Fruit fly (Drosophila melanogaster) whole organism, embryonic: ENCODE results near the gene haf.

Experiments used
- Asciz ChIP-seq: fragments of 200-800 bp; sonication (Bioruptor generic); optimal IDR thresholded peaks from 2 replicates; lab custom pipeline; 2017; ENCODE audit warnings: missing biosample characterization, mild to moderate bottlenecking, missing genetic modification characterization, missing genetic modification reagents
- Bgb ChIP-seq: fragments of 200-800 bp; sonication (Bioruptor generic); IDR thresholded peaks from 2 replicates; pipeline ENCODE4 v1.3.6; 2022; ENCODE audit warnings: missing biosample characterization, missing genetic modification characterization; ENCODE audit not compliant: partially characterized antibody
- BtbVII ChIP-seq: fragments of 200-800 bp; sonication (Bioruptor generic); optimal IDR thresholded peaks from 3 replicates; lab custom pipeline; 2017; ENCODE audit warnings: missing biosample characterization, mild to moderate bottlenecking, missing genetic modification characterization
- CG11504 ChIP-seq: fragments of 200-800 bp; sonication (Bioruptor generic); optimal IDR thresholded peaks from 3 replicates; lab custom pipeline; 2019; ENCODE audit warnings: missing biosample characterization, mild to moderate bottlenecking, missing genetic modification characterization, moderate library complexity
- CG12071 ChIP-seq: fragments of 200-800 bp; sonication (Bioruptor generic); optimal IDR thresholded peaks from 3 replicates; lab custom pipeline; 2018; ENCODE audit warnings: missing biosample characterization, mild to moderate bottlenecking, missing genetic modification characterization
- CG13287 ChIP-seq: fragments of 200-800 bp; sonication (Bioruptor generic); IDR thresholded peaks from 2 replicates; pipeline ENCODE4 v1.3.6; 2022; ENCODE audit warnings: missing biosample characterization, missing genetic modification characterization; ENCODE audit not compliant: partially characterized antibody
- CG13296 ChIP-seq: fragments of 200-800 bp; sonication (Bioruptor generic); optimal IDR thresholded peaks from 3 replicates; lab custom pipeline; 2018; ENCODE audit warnings: missing biosample characterization, mild to moderate bottlenecking, missing genetic modification characterization
- CG16779 ChIP-seq: fragments of 200-800 bp; sonication (Bioruptor generic); IDR thresholded peaks from 2 replicates; pipeline ENCODE4 v1.3.6; 2022; ENCODE audit warnings: missing biosample characterization, missing genetic modification characterization
- CG18599 ChIP-seq: fragments of 200-800 bp; sonication (Bioruptor generic); optimal IDR thresholded peaks from 3 replicates; lab custom pipeline; 2017; ENCODE audit warnings: missing biosample characterization, missing genetic modification characterization, mild to moderate bottlenecking, moderate library complexity, missing genetic modification reagents
- CG18619 ChIP-seq: fragments of 200-800 bp; sonication (Bioruptor generic); optimal IDR thresholded peaks from 3 replicates; lab custom pipeline; 2017; ENCODE audit warnings: missing biosample characterization, mild to moderate bottlenecking, missing genetic modification characterization
- CG3281 ChIP-seq: fragments of 200-800 bp; sonication (Bioruptor generic); optimal IDR thresholded peaks from 3 replicates; lab custom pipeline; 2017; ENCODE audit warnings: missing biosample characterization, mild to moderate bottlenecking, missing genetic modification characterization
- CG4730 ChIP-seq: fragments of 200-800 bp; sonication (Bioruptor generic); IDR thresholded peaks from 2 replicates; pipeline ENCODE4 v1.3.6; 2022; ENCODE audit warnings: missing biosample characterization, missing genetic modification characterization
- CG7357 ChIP-seq: fragments of 200-800 bp; sonication (Bioruptor generic); IDR thresholded peaks from 3 replicates; pipeline ENCODE4 v1.3.6; 2022; ENCODE audit warnings: missing biosample characterization, missing genetic modification characterization
- CG7745 ChIP-seq: fragments of 200-800 bp; sonication (Bioruptor generic); optimal IDR thresholded peaks from 2 replicates; lab custom pipeline; 2018; ENCODE audit warnings: missing biosample characterization, mild to moderate bottlenecking, missing genetic modification characterization, moderate library complexity
- CG7839 ChIP-seq: fragments of 200-800 bp; sonication (Bioruptor generic); optimal IDR thresholded peaks from 3 replicates; lab custom pipeline; 2018; ENCODE audit warnings: missing biosample characterization, mild to moderate bottlenecking, missing genetic modification characterization, moderate library complexity
- CG9609 ChIP-seq: fragments of 200-800 bp; sonication (Bioruptor generic); optimal IDR thresholded peaks from 3 replicates; lab custom pipeline; 2016; ENCODE audit warnings: missing biosample characterization, missing genetic modification characterization
- CG9797 ChIP-seq: fragments of 200-800 bp; sonication (Bioruptor generic); optimal IDR thresholded peaks from 3 replicates; lab custom pipeline; 2018; ENCODE audit warnings: missing biosample characterization, mild to moderate bottlenecking, missing genetic modification characterization
- D19B ChIP-seq: fragments of 200-800 bp; sonication (Bioruptor generic); optimal IDR thresholded peaks from 2 replicates; lab custom pipeline; 2017; ENCODE audit warnings: missing biosample characterization, mild to moderate bottlenecking, missing genetic modification characterization
- Fer1 ChIP-seq: fragments of 200-800 bp; sonication (Bioruptor generic); optimal IDR thresholded peaks from 2 replicates; lab custom pipeline; 2017; ENCODE audit warnings: missing biosample characterization, mild to moderate bottlenecking, missing genetic modification characterization
- Fer3 ChIP-seq: fragments of 200-800 bp; sonication (Bioruptor generic); optimal IDR thresholded peaks from 2 replicates; lab custom pipeline; 2018; ENCODE audit warnings: missing biosample characterization, mild to moderate bottlenecking, missing genetic modification characterization, moderate library complexity
- HHEX ChIP-seq: fragments of 200-800 bp; sonication (Bioruptor generic); optimal IDR thresholded peaks from 3 replicates; lab custom pipeline; 2017; ENCODE audit warnings: missing biosample characterization, mild to moderate bottlenecking, missing genetic modification characterization, missing genetic modification reagents
- HLHmδ ChIP-seq: fragments of 200-800 bp; sonication (Bioruptor generic); optimal IDR thresholded peaks from 2 replicates; lab custom pipeline; 2018; ENCODE audit warnings: missing biosample characterization, mild to moderate bottlenecking, missing genetic modification characterization, moderate library complexity
- Hmr ChIP-seq: fragments of 200-800 bp; sonication (Bioruptor generic); optimal IDR thresholded peaks from 3 replicates; lab custom pipeline; 2017; ENCODE audit warnings: mild to moderate bottlenecking, missing biosample characterization, missing genetic modification reagents, missing genetic modification characterization
- Hmx ChIP-seq: fragments of 200-800 bp; sonication (Bioruptor generic); optimal IDR thresholded peaks from 2 replicates; lab custom pipeline; 2016; ENCODE audit warnings: missing biosample characterization, missing genetic modification characterization
- Hsf ChIP-seq: fragments of 200-800 bp; sonication (Bioruptor generic); optimal IDR thresholded peaks from 3 replicates; lab custom pipeline; 2016; ENCODE audit warnings: missing biosample characterization, missing genetic modification characterization
- Lpt ChIP-seq: fragments of >200 bp; optimal IDR thresholded peaks from 2 replicates; lab custom pipeline; 2018; ENCODE audit warnings: missing biosample characterization, missing genetic modification characterization
- Med ChIP-seq: fragments of 200-800 bp; sonication (Bioruptor generic); peaks from one replicate; lab custom pipeline; 2016; ENCODE audit warnings: missing biosample characterization, missing genetic modification characterization, mild to moderate bottlenecking, inconsistent platforms, moderate library complexity
- PHDP ChIP-seq: fragments of 200-800 bp; sonication (Bioruptor generic); optimal IDR thresholded peaks from 3 replicates; lab custom pipeline; 2018; ENCODE audit warnings: missing biosample characterization, mild to moderate bottlenecking, missing genetic modification characterization, moderate library complexity
- Sox102F ChIP-seq: fragments of 200-800 bp; sonication (Bioruptor generic); optimal IDR thresholded peaks from 2 replicates; lab custom pipeline; 2018; ENCODE audit warnings: missing biosample characterization, mild to moderate bottlenecking, missing genetic modification characterization, moderate library complexity
- Trl ChIP-seq, 3 experiments: fragments of >200 bp in 2 of 3; fragments of 200-800 bp in 1 of 3; sonication (Bioruptor generic) in 1 of 3; optimal IDR thresholded peaks; 2 replicates in 1 of 3; 3 replicates in 2 of 3; lab custom pipeline; 2016 to 2017; ENCODE audit warnings: missing biosample characterization in 1 of 3, missing genetic modification characterization in 1 of 3
- abd-A ChIP-seq: fragments of 200-800 bp; sonication (Bioruptor generic); optimal IDR thresholded peaks from 3 replicates; lab custom pipeline; 2019; ENCODE audit warnings: missing biosample characterization, mild to moderate bottlenecking, missing genetic modification characterization, moderate library complexity
- chinmo ChIP-seq: fragments of 200-800 bp; sonication (Bioruptor generic); IDR thresholded peaks from 4 replicates; pipeline ENCODE4 v1.3.6; 2022; ENCODE audit warnings: missing biosample characterization, missing genetic modification characterization; ENCODE audit not compliant: partially characterized antibody
- da ChIP-seq: fragments of 200-800 bp; sonication (Bioruptor generic); optimal IDR thresholded peaks from 2 replicates; lab custom pipeline; 2016; ENCODE audit warnings: missing biosample characterization, missing genetic modification characterization
- dysf ChIP-seq: fragments of 200-800 bp; sonication (Bioruptor generic); IDR thresholded peaks from 3 replicates; pipeline ENCODE4 v1.3.6; 2022; ENCODE audit warnings: missing biosample characterization, missing genetic modification characterization
- eve ChIP-seq, 2 experiments: fragments of >200 bp; optimal IDR thresholded peaks; 2 replicates each; lab custom pipeline; 2017; ENCODE audit warnings: missing biosample characterization in 2 of 2, missing genetic modification characterization in 2 of 2
- ftz-f1 ChIP-seq: fragments of 200-800 bp; sonication (Bioruptor generic); optimal IDR thresholded peaks from 2 replicates; lab custom pipeline; 2016; ENCODE audit warnings: missing biosample characterization, missing genetic modification characterization
- jing ChIP-seq: fragments of 200-800 bp; sonication (Bioruptor generic); optimal IDR thresholded peaks from 2 replicates; lab custom pipeline; 2018; ENCODE audit warnings: missing biosample characterization, mild to moderate bottlenecking, missing genetic modification characterization
- ken ChIP-seq: fragments of 200-800 bp; sonication (Bioruptor generic); IDR thresholded peaks from 3 replicates; pipeline ENCODE4 v1.3.6; 2022; ENCODE audit warnings: missing biosample characterization, missing genetic modification characterization
- pan ChIP-seq, 4 experiments: fragments of >200 bp in 3 of 4; fragments of 200-800 bp in 1 of 4; sonication (Bioruptor generic) in 1 of 4; optimal IDR thresholded peaks in 3 of 4; IDR thresholded peaks in 1 of 4; 2 replicates each; pipeline versions ENCODE4 v1.3.6 to Lab custom; 2017 to 2022; ENCODE audit warnings: missing biosample characterization in 2 of 4, missing genetic modification characterization in 2 of 4, mixed read lengths in 1 of 4
- prd ChIP-seq, 3 experiments: fragments of >200 bp in 2 of 3; fragments of 200-800 bp in 1 of 3; sonication (Bioruptor generic) in 1 of 3; optimal IDR thresholded peaks in 2 of 3; IDR thresholded peaks in 1 of 3; 2 replicates in 2 of 3; 3 replicates in 1 of 3; pipeline versions ENCODE4 v1.3.6 to Lab custom; 2017 to 2022; ENCODE audit warnings: missing biosample characterization in 1 of 3, missing genetic modification characterization in 1 of 3
- schlank ChIP-seq: fragments of 200-800 bp; sonication (Bioruptor generic); optimal IDR thresholded peaks from 2 replicates; lab custom pipeline; 2018; ENCODE audit warnings: missing biosample characterization, mild to moderate bottlenecking, missing genetic modification characterization
- sens ChIP-seq: fragments of 200-800 bp; sonication (Bioruptor generic); peaks from one replicate; lab custom pipeline; 2016; ENCODE audit warnings: missing biosample characterization, missing genetic modification characterization
- slou ChIP-seq: fragments of 200-800 bp; sonication (Bioruptor generic); optimal IDR thresholded peaks from 3 replicates; lab custom pipeline; 2016; ENCODE audit warnings: missing biosample characterization, missing genetic modification characterization
- sqz ChIP-seq: fragments of 200-800 bp; sonication (Bioruptor generic); optimal IDR thresholded peaks from 3 replicates; lab custom pipeline; 2018; ENCODE audit warnings: missing biosample characterization, mild to moderate bottlenecking, missing genetic modification characterization
- vnd ChIP-seq: fragments of 200-800 bp; sonication (Bioruptor generic); IDR thresholded peaks from 3 replicates; pipeline ENCODE4 v1.3.6; 2022; ENCODE audit warnings: missing biosample characterization, missing genetic modification characterization; ENCODE audit not compliant: partially characterized antibody
- z ChIP-seq: fragments of 200-800 bp; sonication (Bioruptor generic); IDR thresholded peaks from 3 replicates; pipeline ENCODE4 v1.3.6; 2022; ENCODE audit warnings: missing biosample characterization, missing genetic modification characterization

Gene haf

dm6 chr2L:1637832-1638649 lies 83.1 kb downstream of the haf start (continued):
- peak; percentile 52 for TF ChIP-seq CG18599 (GFP tag; lab: Kevin White, UChicago)
- no peak for TF ChIP-seq CG7745 (tag; lab: Kevin White, UChicago)
- no peak for TF ChIP-seq HLHmδ (GFP tag; lab: Kevin White, UChicago)
- no peak for TF ChIP-seq CG9609 (GFP tag; lab: Kevin White, UChicago)
- no peak for TF ChIP-seq CG11504 (tag; lab: Kevin White, UChicago)
- TF ChIP-seq Hsf (GFP tag; lab: Kevin White, UChicago) = no peak
- TF ChIP-seq schlank = peak; percentile 38
- no peak for TF ChIP-seq CG4730 (GFP tag; lab: Robert Waterston, UW)
- TF ChIP-seq slou (GFP tag; lab: Kevin White, UChicago) = no peak
- TF ChIP-seq pan (optimal IDR thresholded peaks at IDR 0.05; lab: Kevin White, UChicago) = no peak
- peak in 1 of 2 experiments; percentile 11 for TF ChIP-seq pan (GFP tag; optimal IDR thresholded peaks at IDR 0.05 in 1 of 2, IDR thresholded peaks at IDR 0.05 in 1 of 2)
- no peak for TF ChIP-seq CG16779 (GFP tag; lab: Robert Waterston, UW)
- no peak for TF ChIP-seq da (GFP tag; lab: Kevin White, UChicago)
- peak; percentile 100 for TF ChIP-seq chinmo
- TF ChIP-seq CG12071 (GFP tag; lab: Kevin White, UChicago) = peak; percentile 41
- peak; percentile 44 for TF ChIP-seq HHEX (GFP tag; lab: Kevin White, UChicago)
- peak; percentile 73 for TF ChIP-seq Med (GFP tag; lab: Kevin White, UChicago)
- TF ChIP-seq CG3281 = peak; percentile 69
- peak; percentile 54 for TF ChIP-seq Fer1 (GFP tag; lab: Kevin White, UChicago)
- TF ChIP-seq D19B (GFP tag; lab: Kevin White, UChicago) = peak; percentile 1
- TF ChIP-seq sqz (GFP tag; lab: Kevin White, UChicago) = peak; percentile 72
- peak; percentile 58 for TF ChIP-seq sens (GFP tag; lab: Kevin White, UChicago)
- TF ChIP-seq ftz-f1 (GFP tag; lab: Kevin White, UChicago) = peak; percentile 89
- peak; percentile 81 for TF ChIP-seq z (GFP tag; lab: Robert Waterston, UW)
- TF ChIP-seq ken (GFP tag; lab: Robert Waterston, UW) = no peak
- no peak for TF ChIP-seq CG9797
- TF ChIP-seq Trl (optimal IDR thresholded peaks at IDR 0.05; lab: Kevin White, UChicago) = peak in 1 of 2 experiments; percentile 6
- no peak for TF ChIP-seq Trl (GFP tag; optimal IDR thresholded peaks at IDR 0.05; lab: Kevin White, UChicago)
- no peak for TF ChIP-seq PHDP (tag; lab: Kevin White, UChicago)
- peak; percentile 24; the same call in 1 of the 2 replicates for TF ChIP-seq Bgb (GFP tag; lab: Robert Waterston, UW)
- TF ChIP-seq eve (GFP tag; optimal IDR thresholded peaks at IDR 0.05; lab: Kevin White, UChicago) = peak in 1 of 2 experiments; percentile 49
- no peak for TF ChIP-seq CG7839 (tag; lab: Kevin White, UChicago)
- TF ChIP-seq BtbVII (GFP tag; lab: Kevin White, UChicago) = peak; percentile 11
- peak; percentile 10; the same call in 1 of the 3 replicates for TF ChIP-seq dysf (GFP tag; lab: Robert Waterston, UW)
- TF ChIP-seq Hmr (GFP tag; lab: Kevin White, UChicago) = peak; percentile 69
- peak; percentile 37 for TF ChIP-seq abd-A (tag; lab: Kevin White, UChicago)
- TF ChIP-seq CG13287 (GFP tag; lab: Robert Waterston, UW) = peak; percentile 13; the same call in 1 of the 2 replicates
- TF ChIP-seq CG18619 (GFP tag; lab: Kevin White, UChicago) = peak; percentile 11
- no peak for TF ChIP-seq vnd (GFP tag; lab: Robert Waterston, UW)
- no peak for TF ChIP-seq Lpt (GFP tag; lab: Kevin White, UChicago)
- peak; percentile 24 for TF ChIP-seq Fer3 (tag; lab: Kevin White, UChicago)
- peak; percentile 57 for TF ChIP-seq CG13296 (GFP tag; lab: Kevin White, UChicago)
- TF ChIP-seq Sox102F (GFP tag; lab: Kevin White, UChicago) = no peak
- TF ChIP-seq CG7357 (GFP tag; lab: Robert Waterston, UW) = no peak
- TF ChIP-seq Hmx (GFP tag; lab: Kevin White, UChicago) = no peak
- no peak for TF ChIP-seq prd (optimal IDR thresholded peaks at IDR 0.05; lab: Kevin White, UChicago)
- no peak for TF ChIP-seq prd (GFP tag; IDR thresholded peaks at IDR 0.05; lab: Robert Waterston, UW)
- TF ChIP-seq Asciz (GFP tag; lab: Kevin White, UChicago) = no peak
- no peak for TF ChIP-seq jing
